Worm (Caenorhabditis elegans): ENCODE results near the gene R13H4.6.
A peak's percentile ranks its signal among the peaks of the same experiment; 100 is the strongest.

- TF ChIP-seq mdl-1 (tag; optimal IDR thresholded peaks at IDR 0.05): peak in 1 of 2 experiments; percentile 7
- no peak for TF ChIP-seq fkh-10 (GFP tag; optimal IDR thresholded peaks at IDR 0.05)
- TF ChIP-seq nhr-28 (tag; optimal IDR thresholded peaks at IDR 0.05): no peak
Measured at ce11 chrV:11844828-11845227, 18.1 kb upstream of the R13H4.6 start.
